Fruit fly (Drosophila melanogaster) whole organism, embryonic: ENCODE results near the gene Trm7-32.
A peak's percentile ranks its signal among the peaks of the same experiment; 100 is the strongest.

Source experiments
- Adf1 ChIP-seq: fragments of 200-800 bp; sonication (Bioruptor generic); IDR thresholded peaks from 2 replicates; pipeline ENCODE4 v1.3.6; 2022; ENCODE audit warnings: missing biosample characterization, missing genetic modification characterization
- CG10274 ChIP-seq: fragments of 200-800 bp; sonication (Bioruptor generic); optimal IDR thresholded peaks from 3 replicates; lab custom pipeline; 2017; ENCODE audit warnings: missing biosample characterization, mild to moderate bottlenecking, missing genetic modification characterization
- CG10654 ChIP-seq: fragments of 200-800 bp; sonication (Bioruptor generic); optimal IDR thresholded peaks from 2 replicates; lab custom pipeline; 2016; ENCODE audit warnings: missing biosample characterization, missing genetic modification characterization
- CG12155 ChIP-seq: fragments of 200-800 bp; sonication (Bioruptor generic); optimal IDR thresholded peaks from 3 replicates; lab custom pipeline; 2016; ENCODE audit warnings: missing biosample characterization, missing genetic modification characterization
- CG12391 ChIP-seq: fragments of 200-800 bp; sonication (Bioruptor generic); optimal IDR thresholded peaks from 3 replicates; lab custom pipeline; 2018; ENCODE audit warnings: missing biosample characterization, mild to moderate bottlenecking, missing genetic modification characterization, moderate library complexity
- CG13424 ChIP-seq: fragments of 200-800 bp; sonication (Bioruptor generic); optimal IDR thresholded peaks from 2 replicates; lab custom pipeline; 2019; ENCODE audit warnings: missing biosample characterization, mild to moderate bottlenecking, missing genetic modification characterization, moderate library complexity
- CG1603 ChIP-seq: fragments of 200-800 bp; sonication (Bioruptor generic); optimal IDR thresholded peaks from 2 replicates; lab custom pipeline; 2019; ENCODE audit warnings: missing biosample characterization, mild to moderate bottlenecking, missing genetic modification characterization, moderate library complexity
- CG17361 ChIP-seq: fragments of 200-800 bp; sonication (Bioruptor generic); IDR thresholded peaks from 3 replicates; pipeline ENCODE4 v1.3.6; 2022; ENCODE audit warnings: missing biosample characterization, missing genetic modification characterization
- CG18476 ChIP-seq: fragments of 200-800 bp; sonication (Bioruptor generic); optimal IDR thresholded peaks from 2 replicates; lab custom pipeline; 2016; ENCODE audit warnings: missing biosample characterization, mild to moderate bottlenecking, missing genetic modification characterization
- CG18764 ChIP-seq: fragments of 200-800 bp; sonication (Bioruptor generic); optimal IDR thresholded peaks from 3 replicates; lab custom pipeline; 2016; ENCODE audit warnings: missing biosample characterization, missing genetic modification characterization
- CG2199 ChIP-seq: fragments of 200-800 bp; sonication (Bioruptor generic); IDR thresholded peaks from 3 replicates; pipeline ENCODE4 v1.3.6; 2022; ENCODE audit warnings: missing biosample characterization, missing genetic modification characterization
- CG43689 ChIP-seq: fragments of 200-800 bp; sonication (Bioruptor generic); IDR thresholded peaks from 2 replicates; pipeline ENCODE4 v1.3.6; 2022; ENCODE audit warnings: missing biosample characterization, missing genetic modification characterization
- CG6654 ChIP-seq: fragments of 200-800 bp; sonication (Bioruptor generic); optimal IDR thresholded peaks from 2 replicates; lab custom pipeline; 2017; ENCODE audit warnings: missing biosample characterization, mild to moderate bottlenecking, missing genetic modification characterization
- CG7839 ChIP-seq: fragments of 200-800 bp; sonication (Bioruptor generic); optimal IDR thresholded peaks from 3 replicates; lab custom pipeline; 2018; ENCODE audit warnings: missing biosample characterization, mild to moderate bottlenecking, missing genetic modification characterization, moderate library complexity
- CG7987 ChIP-seq: fragments of 200-800 bp; sonication (Bioruptor generic); optimal IDR thresholded peaks from 2 replicates; lab custom pipeline; 2018; ENCODE audit warnings: missing biosample characterization, mild to moderate bottlenecking, missing genetic modification characterization, moderate library complexity
- CG8388 ChIP-seq: fragments of 200-800 bp; sonication (Bioruptor generic); optimal IDR thresholded peaks from 2 replicates; lab custom pipeline; 2019; ENCODE audit warnings: missing biosample characterization, mild to moderate bottlenecking, missing genetic modification characterization, moderate library complexity
- Dad ChIP-seq: fragments of 200-800 bp; sonication (Bioruptor generic); optimal IDR thresholded peaks from 3 replicates; lab custom pipeline; 2016; ENCODE audit warnings: missing biosample characterization, missing genetic modification characterization
- Dip3 ChIP-seq: fragments of 200-800 bp; sonication (Bioruptor generic); optimal IDR thresholded peaks from 3 replicates; lab custom pipeline; 2016; ENCODE audit warnings: missing biosample characterization, missing genetic modification characterization
- Doc2 ChIP-seq: fragments of 200-800 bp; sonication (Bioruptor generic); IDR thresholded peaks from 2 replicates; pipeline ENCODE4 v1.3.6; 2022; ENCODE audit warnings: missing biosample characterization, missing genetic modification characterization
- Drgx ChIP-seq: fragments of 200-800 bp; sonication (Bioruptor generic); IDR thresholded peaks from 2 replicates; pipeline ENCODE4 v1.3.6; 2022; ENCODE audit warnings: missing biosample characterization, missing genetic modification characterization
- H2.0 ChIP-seq: fragments of 200-800 bp; sonication (Bioruptor generic); IDR thresholded peaks from 2 replicates; pipeline ENCODE4 v1.3.6; 2022; ENCODE audit warnings: missing biosample characterization, missing genetic modification characterization
- Hr78 ChIP-seq, 2 experiments: fragments of 200-800 bp in 1 of 2; fragments of >200 bp in 1 of 2; sonication (Bioruptor generic) in 1 of 2; optimal IDR thresholded peaks; 2 replicates each; lab custom pipeline; 2017 to 2019; ENCODE audit warnings: missing biosample characterization in 2 of 2, missing genetic modification characterization in 2 of 2, mild to moderate bottlenecking in 1 of 2, moderate library complexity in 1 of 2
- Kr ChIP-seq: fragments of 200-800 bp; sonication (Bioruptor generic); optimal IDR thresholded peaks from 2 replicates; lab custom pipeline; 2017; ENCODE audit warnings: missing biosample characterization, mild to moderate bottlenecking, missing genetic modification characterization
- Mes4 ChIP-seq: fragments of 200-800 bp; sonication (Bioruptor generic); optimal IDR thresholded peaks from 2 replicates; lab custom pipeline; 2016; ENCODE audit warnings: missing biosample characterization, missing genetic modification characterization
- NFAT ChIP-seq: fragments of 200-800 bp; sonication (Bioruptor generic); IDR thresholded peaks from 2 replicates; pipeline ENCODE4 v1.3.6; 2022; ENCODE audit warnings: missing biosample characterization, missing genetic modification characterization
- Oli ChIP-seq: fragments of 200-800 bp; sonication (Bioruptor generic); optimal IDR thresholded peaks from 2 replicates; lab custom pipeline; 2018; ENCODE audit warnings: missing biosample characterization, mild to moderate bottlenecking, missing genetic modification characterization, moderate library complexity
- Opbp ChIP-seq: fragments of 200-800 bp; sonication (Bioruptor generic); IDR thresholded peaks from 3 replicates; pipeline ENCODE4 v1.3.6; 2022; ENCODE audit warnings: missing biosample characterization, missing genetic modification characterization; ENCODE audit not compliant: partially characterized antibody
- Optix ChIP-seq: fragments of 200-800 bp; sonication (Bioruptor generic); IDR thresholded peaks from 3 replicates; pipeline ENCODE4 v1.3.6; 2022; ENCODE audit warnings: missing biosample characterization, missing genetic modification characterization
- Ravus ChIP-seq: fragments of 200-800 bp; sonication (Bioruptor generic); IDR thresholded peaks from 2 replicates; pipeline ENCODE4 v1.3.6; 2022; ENCODE audit warnings: missing biosample characterization, missing genetic modification characterization
- bowl ChIP-seq: fragments of 200-800 bp; sonication (Bioruptor generic); IDR thresholded peaks from 2 replicates; pipeline ENCODE4 v1.3.6; 2022; ENCODE audit warnings: missing biosample characterization, missing genetic modification characterization
- br ChIP-seq: fragments of >200 bp; optimal IDR thresholded peaks from 2 replicates; lab custom pipeline; 2017
- chm ChIP-seq: fragments of 200-800 bp; sonication (Bioruptor generic); IDR thresholded peaks from 2 replicates; pipeline ENCODE4 v1.3.6; 2022; ENCODE audit warnings: missing biosample characterization, missing genetic modification characterization
- crp ChIP-seq, 2 experiments: fragments of 200-800 bp; sonication (Bioruptor generic); optimal IDR thresholded peaks; 2 replicates in 1 of 2; 3 replicates in 1 of 2; lab custom pipeline; 2017; ENCODE audit warnings: missing biosample characterization in 2 of 2, missing genetic modification characterization in 2 of 2, mild to moderate bottlenecking in 1 of 2, moderate library complexity in 1 of 2
- cwo ChIP-seq: fragments of 200-800 bp; sonication (Bioruptor generic); optimal IDR thresholded peaks from 3 replicates; lab custom pipeline; 2017; ENCODE audit warnings: missing biosample characterization, missing genetic modification characterization, mild to moderate bottlenecking, moderate library complexity, missing genetic modification reagents
- da ChIP-seq: fragments of 200-800 bp; sonication (Bioruptor generic); optimal IDR thresholded peaks from 2 replicates; lab custom pipeline; 2016; ENCODE audit warnings: missing biosample characterization, missing genetic modification characterization
- dmrt99B ChIP-seq: fragments of 200-800 bp; sonication (Bioruptor generic); optimal IDR thresholded peaks from 2 replicates; lab custom pipeline; 2018; ENCODE audit warnings: missing biosample characterization, mild to moderate bottlenecking, missing genetic modification characterization, moderate library complexity
- ham ChIP-seq: fragments of 200-800 bp; sonication (Bioruptor generic); IDR thresholded peaks from 2 replicates; pipeline ENCODE4 v1.3.6; 2022; ENCODE audit warnings: missing biosample characterization, missing genetic modification characterization
- ind ChIP-seq: fragments of 200-800 bp; sonication (Bioruptor generic); optimal IDR thresholded peaks from 3 replicates; lab custom pipeline; 2016; ENCODE audit warnings: missing biosample characterization, missing genetic modification characterization
- inv ChIP-seq: fragments of 200-800 bp; sonication (Bioruptor generic); IDR thresholded peaks from 2 replicates; pipeline ENCODE4 v1.3.6; 2022; ENCODE audit warnings: missing biosample characterization, missing genetic modification characterization; ENCODE audit not compliant: partially characterized antibody
- jigr1 ChIP-seq: fragments of 200-800 bp; sonication (Bioruptor generic); IDR thresholded peaks from 3 replicates; pipeline ENCODE4 v1.3.6; 2022; ENCODE audit warnings: missing biosample characterization, missing genetic modification characterization
- lola ChIP-seq, 3 experiments: fragments of >200 bp in 2 of 3; fragments of 200-800 bp in 1 of 3; sonication (Bioruptor generic) in 1 of 3; optimal IDR thresholded peaks; 2 replicates each; lab custom pipeline; 2017 to 2019; ENCODE audit warnings: missing biosample characterization in 3 of 3, missing genetic modification characterization in 3 of 3, mild to moderate bottlenecking in 1 of 3, moderate library complexity in 1 of 3
- luna ChIP-seq: fragments of 200-800 bp; sonication (Bioruptor generic); optimal IDR thresholded peaks from 2 replicates; lab custom pipeline; 2016; ENCODE audit warnings: missing biosample characterization, missing genetic modification characterization
- nau ChIP-seq: fragments of 200-800 bp; sonication (Bioruptor generic); optimal IDR thresholded peaks from 3 replicates; lab custom pipeline; 2017; ENCODE audit warnings: missing biosample characterization, mild to moderate bottlenecking, missing genetic modification characterization, missing genetic modification reagents
- pita ChIP-seq: fragments of 200-800 bp; sonication (Bioruptor generic); optimal IDR thresholded peaks from 2 replicates; lab custom pipeline; 2017; ENCODE audit warnings: missing biosample characterization, mild to moderate bottlenecking, missing genetic modification characterization
- psq ChIP-seq: fragments of 200-800 bp; sonication (Bioruptor generic); optimal IDR thresholded peaks from 2 replicates; lab custom pipeline; 2017; ENCODE audit warnings: missing biosample characterization, missing genetic modification characterization
- run ChIP-seq: fragments of 200-800 bp; sonication (Bioruptor generic); optimal IDR thresholded peaks from 3 replicates; lab custom pipeline; 2018; ENCODE audit warnings: missing biosample characterization, mild to moderate bottlenecking, missing genetic modification characterization
- sisA ChIP-seq: fragments of 200-800 bp; sonication (Bioruptor generic); IDR thresholded peaks from 2 replicates; pipeline ENCODE4 v1.3.6; 2022; ENCODE audit warnings: missing biosample characterization, missing genetic modification characterization
- slp2 ChIP-seq: fragments of 200-800 bp; sonication (Bioruptor generic); optimal IDR thresholded peaks from 2 replicates; lab custom pipeline; 2016; ENCODE audit warnings: missing biosample characterization, missing genetic modification characterization
- stwl ChIP-seq: fragments of 200-800 bp; sonication (Bioruptor generic); optimal IDR thresholded peaks from 3 replicates; lab custom pipeline; 2018; ENCODE audit warnings: missing biosample characterization, mild to moderate bottlenecking, missing genetic modification characterization, moderate library complexity
- toy ChIP-seq: fragments of 200-800 bp; sonication (Bioruptor generic); IDR thresholded peaks from 2 replicates; pipeline ENCODE4 v1.3.6; 2022; ENCODE audit warnings: missing biosample characterization, missing genetic modification characterization
- wek ChIP-seq: fragments of 200-800 bp; sonication (Bioruptor generic); optimal IDR thresholded peaks from 3 replicates; lab custom pipeline; 2018; ENCODE audit warnings: missing biosample characterization, mild to moderate bottlenecking, missing genetic modification characterization, moderate library complexity

Gene Trm7-32

dm6 chr3R:17060244-17060664 lies 19.8 kb downstream of the Trm7-32 start (continued):
- no peak for TF ChIP-seq toy
- no peak for TF ChIP-seq jigr1 (GFP tag; lab: Robert Waterston, UW)
- peak in 1 of 3 experiments; percentile 53 for TF ChIP-seq lola (GFP tag; optimal IDR thresholded peaks at IDR 0.05; lab: Kevin White, UChicago)
- no peak for TF ChIP-seq stwl (tag; lab: Kevin White, UChicago)
- peak; percentile 31 for TF ChIP-seq CG6654 (GFP tag; lab: Kevin White, UChicago)
- TF ChIP-seq Opbp (GFP tag; lab: Robert Waterston, UW), result no peak
- peak; percentile 31 for TF ChIP-seq CG12155 (GFP tag; lab: Kevin White, UChicago)
- no peak for TF ChIP-seq Adf1 (GFP tag; lab: Robert Waterston, UW)
- TF ChIP-seq sisA, result 0 out of 2 replicates have a peak, but pooled peaks have one; percentile 10
- peak; percentile 46 for TF ChIP-seq CG10654
- no peak for TF ChIP-seq Optix (GFP tag; lab: Robert Waterston, UW)
- no peak for TF ChIP-seq run (tag; lab: Kevin White, UChicago)
- TF ChIP-seq pita (GFP tag; lab: Kevin White, UChicago), result no peak
- no peak for TF ChIP-seq NFAT (GFP tag; lab: Robert Waterston, UW)
- TF ChIP-seq da, result no peak
- TF ChIP-seq crp (GFP tag; optimal IDR thresholded peaks at IDR 0.05; lab: Kevin White, UChicago), result no peak
- peak in 1 of 2 experiments; percentile 5 for TF ChIP-seq Hr78 (GFP tag; optimal IDR thresholded peaks at IDR 0.05; lab: Kevin White, UChicago)
- TF ChIP-seq CG10274 (GFP tag; lab: Kevin White, UChicago), result peak; percentile 22
- peak; percentile 30 for TF ChIP-seq Dip3 (GFP tag; lab: Kevin White, UChicago)
- no peak for TF ChIP-seq CG2199 (GFP tag; lab: Robert Waterston, UW)
- TF ChIP-seq ham (GFP tag; lab: Robert Waterston, UW), result no peak
- TF ChIP-seq cwo, result no peak
- TF ChIP-seq Doc2 (GFP tag; lab: Robert Waterston, UW), result no peak
- TF ChIP-seq psq (GFP tag; lab: Kevin White, UChicago), result no peak
- TF ChIP-seq CG13424 (tag; lab: Kevin White, UChicago), result peak; percentile 60
- TF ChIP-seq nau, result peak; percentile 35
- TF ChIP-seq bowl (GFP tag; lab: Robert Waterston, UW), result 0 out of 2 replicates have a peak, but pooled peaks have one; percentile 27
- no peak for TF ChIP-seq Ravus (GFP tag; lab: Robert Waterston, UW)
- TF ChIP-seq slp2 (GFP tag; lab: Kevin White, UChicago), result peak; percentile 16
- peak; percentile 48 for TF ChIP-seq ind (GFP tag; lab: Kevin White, UChicago)
- TF ChIP-seq dmrt99B, result peak; percentile 66
- no peak for TF ChIP-seq inv (GFP tag; lab: Robert Waterston, UW)
- no peak for TF ChIP-seq Mes4 (GFP tag; lab: Kevin White, UChicago)
- no peak for TF ChIP-seq luna (GFP tag; lab: Kevin White, UChicago)
- TF ChIP-seq chm (GFP tag; lab: Robert Waterston, UW), result no peak
- TF ChIP-seq CG7839 (tag; lab: Kevin White, UChicago), result peak; percentile 62
- TF ChIP-seq wek, result no peak
- TF ChIP-seq Oli (tag; lab: Kevin White, UChicago), result peak; percentile 71
- TF ChIP-seq br (lab: Kevin White, UChicago), result no peak
- TF ChIP-seq Drgx, result peak; percentile 72
- peak; percentile 62 for TF ChIP-seq CG12391 (tag; lab: Kevin White, UChicago)
- no peak for TF ChIP-seq Kr (GFP tag; lab: Kevin White, UChicago)
- peak; percentile 66 for TF ChIP-seq CG18476 (GFP tag; lab: Kevin White, UChicago)
- TF ChIP-seq CG17361, result peak; percentile 86
- TF ChIP-seq CG1603, result no peak
- peak; percentile 44 for TF ChIP-seq CG8388 (GFP tag; lab: Kevin White, UChicago)
- no peak for TF ChIP-seq CG18764 (GFP tag; lab: Kevin White, UChicago)
- no peak for TF ChIP-seq CG43689
- TF ChIP-seq CG7987 (GFP tag; lab: Kevin White, UChicago), result no peak
- peak; percentile 14; the same call in 1 of the 2 replicates for TF ChIP-seq H2.0 (GFP tag; lab: Robert Waterston, UW)
- TF ChIP-seq Dad, result peak; percentile 67
